Worm (Caenorhabditis elegans): ENCODE data around the gene sgn-1.

ce11 chrII:8751686-8752085, 31.8 kb downstream of the sgn-1 start, which contains the start of gene atf-2:
- TF ChIP-seq zag-1 (tag; optimal IDR thresholded peaks at IDR 0.05) (no peak), mbf-1 (tag; optimal IDR thresholded peaks at IDR 0.05) (no peak), nhr-77 (tag; optimal IDR thresholded peaks at IDR 0.05) (no peak), unc-62 (GFP tag; optimal IDR thresholded peaks at IDR 0.05) (no peak), sem-4 (tag; optimal IDR thresholded peaks at IDR 0.05) (no peak), R02D3.7 (tag; optimal IDR thresholded peaks at IDR 0.05) (no peak), nhr-237 (tag; optimal IDR thresholded peaks at IDR 0.05) (no peak)

Measured in whole organism, L2 larva.